Worm (Caenorhabditis elegans) whole organism, L2 larva: Measurements from ENCODE around the gene clec-24.

ENCODE experiments used
- Y55F3AM.14 ChIP-seq: fragments of 200-800 bp; sonication (Bioruptor generic); optimal IDR thresholded peaks from 2 replicates; lab custom pipeline; 2018; ENCODE audit warnings: mild to moderate bottlenecking, missing genetic modification characterization, missing compliant biosample characterization
- ZK546.5 ChIP-seq: sonication (generic microtip); optimal IDR thresholded peaks from 2 replicates; lab custom pipeline; 2017; ENCODE audit warnings: missing biosample characterization, missing genetic modification characterization
- ama-1 ChIP-seq: fragments of 150-350 bp; optimal IDR thresholded peaks from 2 replicates; lab custom pipeline; 2018; ENCODE audit warnings: inconsistent platforms
- ceh-16 ChIP-seq: fragments of 150-350 bp; optimal IDR thresholded peaks from 2 replicates; lab custom pipeline; 2014; ENCODE audit warnings: missing biosample characterization, missing genetic modification characterization
- elt-1 ChIP-seq: fragments of 150-350 bp; optimal IDR thresholded peaks from 2 replicates; lab custom pipeline; 2014; ENCODE audit warnings: missing biosample characterization, missing genetic modification characterization
- mab-5 ChIP-seq: fragments of 150-350 bp; optimal IDR thresholded peaks from 2 replicates; lab custom pipeline; 2014; ENCODE audit warnings: missing biosample characterization, missing genetic modification characterization
- nhr-11 ChIP-seq: fragments of 150-350 bp; optimal IDR thresholded peaks from 2 replicates; lab custom pipeline; 2014; ENCODE audit warnings: missing biosample characterization, missing genetic modification characterization
- nhr-77 ChIP-seq: fragments of 150-350 bp; optimal IDR thresholded peaks from 2 replicates; lab custom pipeline; 2014; ENCODE audit warnings: missing biosample characterization, missing genetic modification characterization

- TF ChIP-seq nhr-77 (no peak), ama-1 (lab: Kevin White, UChicago) (no peak), mab-5 (no peak), ceh-16 (no peak), Y55F3AM.14 (GFP tag; lab: Kevin White, UChicago) (no peak), nhr-11 (tag; lab: Kevin White, UChicago) (no peak), ZK546.5 (no peak), elt-1 (tag; lab: Kevin White, UChicago) (no peak)
These were observed 11.8 kb downstream of the clec-24 start, which contains the start of gene srw-23 for ce11 chrV:16873642-16874041.
